Worm (Caenorhabditis elegans): ENCODE data around the gene Y58A7A.4.

- no peak for TF ChIP-seq lin-13 (tag; optimal IDR thresholded peaks at IDR 0.05)
- TF ChIP-seq mab-5 (tag; optimal IDR thresholded peaks at IDR 0.05) = no peak
- TF ChIP-seq lsy-2 (tag; optimal IDR thresholded peaks at IDR 0.05) = no peak
- no peak for TF ChIP-seq ceh-43 (GFP tag; optimal IDR thresholded peaks at IDR 0.05)
Measured at ce11 chrV:5126793-5127192, 42.0 kb upstream of the Y58A7A.4 start, which contains the start of gene F14F9.5.
